Fruit fly (Drosophila melanogaster): ENCODE data around the gene eag.

Gene eag

dm6 chrX:15043013-15043699 is 87.9 kb downstream of the eag start (continued):
- TF ChIP-seq CoRest (tag; optimal IDR thresholded peaks at IDR 0.05) = peak; percentile 65
- peak; percentile 83 for TF ChIP-seq repo (GFP tag; optimal IDR thresholded peaks at IDR 0.05)
- no peak for TF ChIP-seq Poxn (GFP tag; IDR thresholded peaks at IDR 0.05)
- TF ChIP-seq da (GFP tag; optimal IDR thresholded peaks at IDR 0.05) = peak; percentile 68
- peak; percentile 32; the same call in 1 of the 2 replicates for TF ChIP-seq CG9932 (GFP tag; IDR thresholded peaks at IDR 0.05)
- TF ChIP-seq CG14965 (GFP tag; optimal IDR thresholded peaks at IDR 0.05; ENCODE audit: borderline replicate concordance) = peak; percentile 81
- peak; percentile 54; the same call in 1 of the 2 replicates for TF ChIP-seq NFAT (GFP tag; IDR thresholded peaks at IDR 0.05)
- TF ChIP-seq fd3F (GFP tag; optimal IDR thresholded peaks at IDR 0.05) = peak; percentile 69
- TF ChIP-seq hkb (optimal IDR thresholded peaks at IDR 0.05) = no peak
- peak; percentile 90 for TF ChIP-seq hkb (GFP tag; IDR thresholded peaks at IDR 0.05)
- peak; percentile 5 for TF ChIP-seq CG10147 (GFP tag; optimal IDR thresholded peaks at IDR 0.05)
- TF ChIP-seq CkIIα-i1 (GFP tag; IDR thresholded peaks at IDR 0.05) = peak; percentile 44; the same call in 1 of the 2 replicates
- no peak for TF ChIP-seq ftz-f1 (GFP tag; optimal IDR thresholded peaks at IDR 0.05)
- no peak for TF ChIP-seq zen2 (GFP tag; IDR thresholded peaks at IDR 0.05; ENCODE audit: partially characterized antibody)
- TF ChIP-seq eyg (GFP tag; optimal IDR thresholded peaks at IDR 0.05) = peak; percentile 76
- TF ChIP-seq Camta (GFP tag; optimal IDR thresholded peaks at IDR 0.05) = peak; percentile 89
- no peak for TF ChIP-seq Dip2 (GFP tag; IDR thresholded peaks at IDR 0.05)
- peak; percentile 97 for TF ChIP-seq kni (GFP tag; optimal IDR thresholded peaks at IDR 0.05)
- TF ChIP-seq zfh2 (GFP tag; optimal IDR thresholded peaks at IDR 0.05) = no peak
- TF ChIP-seq ems (GFP tag; optimal IDR thresholded peaks at IDR 0.05) = peak; percentile 52
- peak; percentile 75 for TF ChIP-seq CG15696 (tag; optimal IDR thresholded peaks at IDR 0.05)
- TF ChIP-seq seq (GFP tag; IDR thresholded peaks at IDR 0.05) = peak; percentile 87
- 0 out of 2 replicates have a peak, but pooled peaks have one; percentile 20 for TF ChIP-seq sens-2 (GFP tag; IDR thresholded peaks at IDR 0.05)
- TF ChIP-seq CG4820 (GFP tag; optimal IDR thresholded peaks at IDR 0.05) = peak; percentile 66
- no peak for TF ChIP-seq luna (GFP tag; optimal IDR thresholded peaks at IDR 0.05)
- TF ChIP-seq Usf (GFP tag; optimal IDR thresholded peaks at IDR 0.05) = peak; percentile 22
- no peak for TF ChIP-seq h (optimal IDR thresholded peaks at IDR 0.05)
- no peak for TF ChIP-seq Hmx (GFP tag; optimal IDR thresholded peaks at IDR 0.05)
- peak; percentile 82 for TF ChIP-seq Bdp1 (GFP tag; optimal IDR thresholded peaks at IDR 0.05)
- peak; percentile 80 for TF ChIP-seq Hey (tag; optimal IDR thresholded peaks at IDR 0.05)
- TF ChIP-seq Myb (GFP tag; optimal IDR thresholded peaks at IDR 0.05) = peak; percentile 25
- TF ChIP-seq CG13775 (GFP tag; optimal IDR thresholded peaks at IDR 0.05) = peak; percentile 10
- TF ChIP-seq CG2678 (tag; optimal IDR thresholded peaks at IDR 0.05) = peak; percentile 89
- peak; percentile 43 for TF ChIP-seq CG9817 (tag; optimal IDR thresholded peaks at IDR 0.05)
- no peak for TF ChIP-seq hb (GFP tag; IDR thresholded peaks at IDR 0.05; ENCODE audit: partially characterized antibody)
- no peak for TF ChIP-seq bbx (GFP tag; IDR thresholded peaks at IDR 0.05; ENCODE audit: partially characterized antibody)
- peak; percentile 30 for TF ChIP-seq CG17186 (GFP tag; optimal IDR thresholded peaks at IDR 0.05)
- no peak for TF ChIP-seq zf30C (GFP tag; optimal IDR thresholded peaks at IDR 0.05)
- peak; percentile 76 for TF ChIP-seq psq (GFP tag; optimal IDR thresholded peaks at IDR 0.05)
- peak; percentile 33 for TF ChIP-seq Ets97D (GFP tag; optimal IDR thresholded peaks at IDR 0.05)
- TF ChIP-seq Xbp1 (GFP tag; optimal IDR thresholded peaks at IDR 0.05) = peak; percentile 18
- peak; percentile 98 for TF ChIP-seq Asciz (GFP tag; optimal IDR thresholded peaks at IDR 0.05)
- TF ChIP-seq nerfin-1 (tag; optimal IDR thresholded peaks at IDR 0.05) = peak; percentile 82
- TF ChIP-seq CG9215 (GFP tag; IDR thresholded peaks at IDR 0.05) = no peak
- no peak for TF ChIP-seq ato (GFP tag; IDR thresholded peaks at IDR 0.05; ENCODE audit: partially characterized antibody)
- TF ChIP-seq CG18764 (GFP tag; optimal IDR thresholded peaks at IDR 0.05) = peak; percentile 78
- no peak for TF ChIP-seq dimm (GFP tag; IDR thresholded peaks at IDR 0.05)
- TF ChIP-seq odd (GFP tag; optimal IDR thresholded peaks at IDR 0.05) = peak; percentile 91
- TF ChIP-seq CG3281 (GFP tag; optimal IDR thresholded peaks at IDR 0.05) = peak; percentile 74
- peak; percentile 21 for TF ChIP-seq disco-r (GFP tag; optimal IDR thresholded peaks at IDR 0.05)
